Fruit fly (Drosophila melanogaster) whole organism, embryonic: ENCODE data around the gene AP-1sigma.

ENCODE experiments used
- Ada2b ChIP-seq: fragments of 200-800 bp; sonication (Bioruptor generic); IDR thresholded peaks from 2 replicates; pipeline ENCODE4 v1.3.6; 2022; ENCODE audit warnings: missing biosample characterization, missing genetic modification characterization
- Atf-2 ChIP-seq: fragments of 200-800 bp; sonication (Bioruptor generic); optimal IDR thresholded peaks from 2 replicates; lab custom pipeline; 2016; ENCODE audit warnings: missing biosample characterization, missing genetic modification characterization
- Bdp1 ChIP-seq: fragments of 200-800 bp; sonication (Bioruptor generic); optimal IDR thresholded peaks from 3 replicates; lab custom pipeline; 2016; ENCODE audit warnings: missing biosample characterization, missing genetic modification characterization
- CG10462 ChIP-seq: fragments of 200-800 bp; sonication (Bioruptor generic); optimal IDR thresholded peaks from 2 replicates; lab custom pipeline; 2016; ENCODE audit warnings: missing biosample characterization, missing genetic modification characterization
- CG10654 ChIP-seq: fragments of 200-800 bp; sonication (Bioruptor generic); optimal IDR thresholded peaks from 2 replicates; lab custom pipeline; 2016; ENCODE audit warnings: missing biosample characterization, missing genetic modification characterization
- CG12299 ChIP-seq: fragments of 200-800 bp; sonication (Bioruptor generic); optimal IDR thresholded peaks from 2 replicates; lab custom pipeline; 2018; ENCODE audit warnings: missing biosample characterization, mild to moderate bottlenecking, missing genetic modification characterization
- CG12769 ChIP-seq: fragments of 200-800 bp; sonication (Bioruptor generic); optimal IDR thresholded peaks from 2 replicates; lab custom pipeline; 2019; ENCODE audit warnings: missing biosample characterization, mild to moderate bottlenecking, missing genetic modification characterization, moderate library complexity
- CG18476 ChIP-seq: fragments of 200-800 bp; sonication (Bioruptor generic); optimal IDR thresholded peaks from 2 replicates; lab custom pipeline; 2016; ENCODE audit warnings: missing biosample characterization, mild to moderate bottlenecking, missing genetic modification characterization
- CG18599 ChIP-seq: fragments of 200-800 bp; sonication (Bioruptor generic); optimal IDR thresholded peaks from 3 replicates; lab custom pipeline; 2017; ENCODE audit warnings: missing biosample characterization, missing genetic modification characterization, mild to moderate bottlenecking, moderate library complexity, missing genetic modification reagents
- CG18764 ChIP-seq: fragments of 200-800 bp; sonication (Bioruptor generic); optimal IDR thresholded peaks from 3 replicates; lab custom pipeline; 2016; ENCODE audit warnings: missing biosample characterization, missing genetic modification characterization
- CG30403 ChIP-seq: fragments of 200-800 bp; sonication (Bioruptor generic); optimal IDR thresholded peaks from 3 replicates; lab custom pipeline; 2016; ENCODE audit warnings: missing biosample characterization, missing genetic modification characterization
- CG3065 ChIP-seq: fragments of 200-800 bp; sonication (Bioruptor generic); optimal IDR thresholded peaks from 2 replicates; lab custom pipeline; 2016; ENCODE audit warnings: missing biosample characterization, missing genetic modification characterization
- CG31388 ChIP-seq: fragments of 200-800 bp; sonication (Bioruptor generic); optimal IDR thresholded peaks from 2 replicates; lab custom pipeline; 2016; ENCODE audit warnings: missing biosample characterization, missing genetic modification characterization
- CG32532 ChIP-seq: fragments of 200-800 bp; sonication (Bioruptor generic); IDR thresholded peaks from 2 replicates; pipeline ENCODE4 v1.3.6; 2022; ENCODE audit warnings: missing biosample characterization, missing genetic modification characterization
- CG3281 ChIP-seq: fragments of 200-800 bp; sonication (Bioruptor generic); optimal IDR thresholded peaks from 3 replicates; lab custom pipeline; 2017; ENCODE audit warnings: missing biosample characterization, mild to moderate bottlenecking, missing genetic modification characterization
- CG34422 ChIP-seq: fragments of 200-800 bp; sonication (Bioruptor generic); IDR thresholded peaks from 3 replicates; pipeline ENCODE4 v1.3.6; 2022; ENCODE audit warnings: missing biosample characterization, missing genetic modification characterization
- CG4328 ChIP-seq: fragments of 200-800 bp; sonication (Bioruptor generic); optimal IDR thresholded peaks from 3 replicates; lab custom pipeline; 2017; ENCODE audit warnings: missing biosample characterization, missing genetic modification reagents, missing genetic modification characterization
- CG4820 ChIP-seq: fragments of 200-800 bp; sonication (Bioruptor generic); optimal IDR thresholded peaks from 3 replicates; lab custom pipeline; 2016; ENCODE audit warnings: missing biosample characterization, missing genetic modification characterization
- CG7745 ChIP-seq: fragments of 200-800 bp; sonication (Bioruptor generic); optimal IDR thresholded peaks from 2 replicates; lab custom pipeline; 2018; ENCODE audit warnings: missing biosample characterization, mild to moderate bottlenecking, missing genetic modification characterization, moderate library complexity
- CG7928 ChIP-seq: fragments of 200-800 bp; sonication (Bioruptor generic); optimal IDR thresholded peaks from 2 replicates; lab custom pipeline; 2017; ENCODE audit warnings: missing biosample characterization, mild to moderate bottlenecking, missing genetic modification characterization
- CG9609 ChIP-seq: fragments of 200-800 bp; sonication (Bioruptor generic); optimal IDR thresholded peaks from 3 replicates; lab custom pipeline; 2016; ENCODE audit warnings: missing biosample characterization, missing genetic modification characterization
- Chrac-16 ChIP-seq: fragments of 200-800 bp; sonication (Bioruptor generic); optimal IDR thresholded peaks from 3 replicates; lab custom pipeline; 2016; ENCODE audit warnings: missing biosample characterization, missing genetic modification characterization
- CrebB ChIP-seq: fragments of 200-800 bp; sonication (Bioruptor generic); optimal IDR thresholded peaks from 3 replicates; lab custom pipeline; 2018; ENCODE audit warnings: missing biosample characterization, mild to moderate bottlenecking, missing genetic modification characterization
- Dad ChIP-seq: fragments of 200-800 bp; sonication (Bioruptor generic); optimal IDR thresholded peaks from 3 replicates; lab custom pipeline; 2016; ENCODE audit warnings: missing biosample characterization, missing genetic modification characterization
- Dfd ChIP-seq, 2 experiments: fragments of >200 bp; optimal IDR thresholded peaks; 2 replicates each; lab custom pipeline; 2017; ENCODE audit warnings: missing biosample characterization in 2 of 2, missing genetic modification characterization in 2 of 2
- Fer2 ChIP-seq: fragments of 200-800 bp; sonication (Bioruptor generic); optimal IDR thresholded peaks from 2 replicates; lab custom pipeline; 2018; ENCODE audit warnings: missing biosample characterization, mild to moderate bottlenecking, missing genetic modification characterization, moderate library complexity
- H2.0 ChIP-seq: fragments of 200-800 bp; sonication (Bioruptor generic); IDR thresholded peaks from 2 replicates; pipeline ENCODE4 v1.3.6; 2022; ENCODE audit warnings: missing biosample characterization, missing genetic modification characterization
- Hr3 ChIP-seq: fragments of 200-800 bp; sonication (Bioruptor generic); optimal IDR thresholded peaks from 3 replicates; lab custom pipeline; 2016; ENCODE audit warnings: missing biosample characterization, missing genetic modification characterization
- MBD-R2 ChIP-seq: fragments of 200-800 bp; sonication (Bioruptor generic); IDR thresholded peaks from 2 replicates; pipeline ENCODE4 v1.3.6; 2022; ENCODE audit warnings: missing biosample characterization, missing genetic modification characterization
- Med ChIP-seq: fragments of 200-800 bp; sonication (Bioruptor generic); peaks from one replicate; lab custom pipeline; 2016; ENCODE audit warnings: missing biosample characterization, missing genetic modification characterization, mild to moderate bottlenecking, inconsistent platforms, moderate library complexity
- Meics ChIP-seq: fragments of 200-800 bp; sonication (Bioruptor generic); optimal IDR thresholded peaks from 2 replicates; lab custom pipeline; 2017; ENCODE audit warnings: missing biosample characterization, mild to moderate bottlenecking, missing genetic modification characterization
- Usf ChIP-seq: fragments of 200-800 bp; sonication (Bioruptor generic); optimal IDR thresholded peaks from 2 replicates; lab custom pipeline; 2017; ENCODE audit warnings: missing genotype, missing biosample characterization, missing genetic modification characterization
- Xrp1 ChIP-seq: fragments of 200-800 bp; sonication (Bioruptor generic); IDR thresholded peaks from 2 replicates; pipeline ENCODE4 v1.3.6; 2022; ENCODE audit warnings: missing biosample characterization, missing genetic modification characterization
- cad ChIP-seq: fragments of >200 bp; optimal IDR thresholded peaks from 2 replicates; lab custom pipeline; 2017; ENCODE audit warnings: missing biosample characterization, missing genetic modification characterization
- caup ChIP-seq: fragments of 200-800 bp; sonication (Bioruptor generic); optimal IDR thresholded peaks from 3 replicates; lab custom pipeline; 2017; ENCODE audit warnings: missing biosample characterization, mild to moderate bottlenecking, missing genetic modification characterization, moderate library complexity; ENCODE audit not compliant: severe bottlenecking
- crp ChIP-seq, 2 experiments: fragments of 200-800 bp; sonication (Bioruptor generic); optimal IDR thresholded peaks; 2 replicates in 1 of 2; 3 replicates in 1 of 2; lab custom pipeline; 2017; ENCODE audit warnings: missing biosample characterization in 2 of 2, missing genetic modification characterization in 2 of 2, mild to moderate bottlenecking in 1 of 2, moderate library complexity in 1 of 2
- danr ChIP-seq: fragments of 200-800 bp; sonication (Bioruptor generic); IDR thresholded peaks from 2 replicates; pipeline ENCODE4 v1.3.6; 2022; ENCODE audit warnings: missing biosample characterization, missing genetic modification characterization
- dimm ChIP-seq: fragments of 200-800 bp; sonication (Bioruptor generic); IDR thresholded peaks from 2 replicates; pipeline ENCODE4 v1.3.6; 2022; ENCODE audit warnings: missing biosample characterization, missing genetic modification characterization
- dysf ChIP-seq: fragments of 200-800 bp; sonication (Bioruptor generic); IDR thresholded peaks from 3 replicates; pipeline ENCODE4 v1.3.6; 2022; ENCODE audit warnings: missing biosample characterization, missing genetic modification characterization
- fd102C ChIP-seq: fragments of 200-800 bp; sonication (Bioruptor generic); optimal IDR thresholded peaks from 2 replicates; lab custom pipeline; 2018; ENCODE audit warnings: missing biosample characterization, mild to moderate bottlenecking, missing genetic modification characterization, moderate library complexity
- gsb-n ChIP-seq: fragments of 200-800 bp; sonication (Bioruptor generic); optimal IDR thresholded peaks from 3 replicates; lab custom pipeline; 2018; ENCODE audit warnings: missing biosample characterization, mild to moderate bottlenecking, missing genetic modification characterization
- nmo ChIP-seq: fragments of 200-800 bp; sonication (Bioruptor generic); optimal IDR thresholded peaks from 2 replicates; lab custom pipeline; 2018; ENCODE audit warnings: missing biosample characterization, mild to moderate bottlenecking, missing genetic modification characterization, moderate library complexity
- scrt ChIP-seq: fragments of 200-800 bp; sonication (Bioruptor generic); optimal IDR thresholded peaks from 2 replicates; lab custom pipeline; 2018; ENCODE audit warnings: missing biosample characterization, mild to moderate bottlenecking, missing genetic modification characterization, moderate library complexity
- sd ChIP-seq: fragments of 200-800 bp; sonication (Bioruptor generic); optimal IDR thresholded peaks from 3 replicates; lab custom pipeline; 2018; ENCODE audit warnings: missing biosample characterization, mild to moderate bottlenecking, missing genetic modification characterization, moderate library complexity
- seq ChIP-seq: fragments of 200-800 bp; sonication (Bioruptor generic); IDR thresholded peaks from 2 replicates; pipeline ENCODE4 v1.3.6; 2022; ENCODE audit warnings: missing biosample characterization, missing genetic modification characterization
- slou ChIP-seq: fragments of 200-800 bp; sonication (Bioruptor generic); optimal IDR thresholded peaks from 3 replicates; lab custom pipeline; 2016; ENCODE audit warnings: missing biosample characterization, missing genetic modification characterization
- stwl ChIP-seq: fragments of 200-800 bp; sonication (Bioruptor generic); optimal IDR thresholded peaks from 3 replicates; lab custom pipeline; 2018; ENCODE audit warnings: missing biosample characterization, mild to moderate bottlenecking, missing genetic modification characterization, moderate library complexity
- tgo ChIP-seq: fragments of 200-800 bp; sonication (Bioruptor generic); IDR thresholded peaks from 3 replicates; pipeline ENCODE4 v1.3.6; 2022; ENCODE audit warnings: missing biosample characterization, missing genetic modification characterization
- ttk ChIP-seq: fragments of 200-800 bp; sonication (Bioruptor generic); IDR thresholded peaks from 2 replicates; pipeline ENCODE4 v2.1.2; 2022; ENCODE audit warnings: missing biosample characterization, missing genetic modification characterization
- zfh2 ChIP-seq: fragments of 200-800 bp; sonication (Bioruptor generic); optimal IDR thresholded peaks from 2 replicates; lab custom pipeline; 2016; ENCODE audit warnings: missing biosample characterization, missing genetic modification characterization

AP-1sigma gene

DNA sequence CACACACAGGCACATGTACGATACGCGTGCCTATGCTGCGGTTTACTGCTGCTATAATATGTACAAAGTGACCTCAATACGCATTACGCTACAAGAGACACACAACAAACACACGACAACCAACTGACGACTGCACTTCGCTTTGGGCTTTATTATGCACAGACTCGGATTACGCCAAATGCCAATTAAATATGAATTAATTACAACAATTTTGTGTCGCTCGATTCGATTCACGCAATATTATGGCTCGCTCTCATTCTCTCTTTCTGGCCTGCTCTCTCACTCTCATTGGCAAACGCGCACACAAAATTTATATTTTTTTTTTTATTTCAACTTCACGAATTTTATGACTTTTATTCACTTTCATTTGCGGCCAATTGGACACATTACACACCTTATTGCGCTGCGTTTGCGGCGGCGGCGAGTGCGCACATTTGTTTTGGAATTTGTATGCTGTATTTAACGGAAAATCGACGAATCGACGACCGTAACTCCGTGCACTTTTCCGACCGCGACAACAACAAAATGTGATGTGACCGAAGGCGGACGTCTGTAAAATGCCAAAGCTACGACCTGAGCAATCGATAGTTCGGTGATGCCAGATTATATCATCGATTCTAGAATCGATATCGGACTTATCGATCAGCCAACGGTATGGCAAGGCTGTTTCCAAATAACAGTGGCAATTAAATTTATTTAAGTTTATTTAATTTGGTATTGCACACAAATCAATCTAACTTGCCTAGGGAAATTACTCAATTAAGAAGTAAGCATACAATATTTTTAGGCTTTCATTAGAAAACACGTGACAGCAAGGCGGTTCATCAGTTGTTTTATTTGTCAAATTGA is 35.7 kb upstream of the AP-1sigma start, which contains the start of the genes sba and CG31141 (continued):
- TF ChIP-seq Xrp1 (no peak), slou (no peak), CG18764 (GFP tag; lab: Kevin White, UChicago) (no peak), nmo (peak; percentile 53), Ada2b (GFP tag; lab: Robert Waterston, UW) (no peak), scrt (GFP tag; lab: Kevin White, UChicago) (no peak), CG34422 (GFP tag; lab: Robert Waterston, UW) (peak; percentile 70; the same call in 1 of the 3 replicates), stwl (peak; percentile 85), MBD-R2 (GFP tag; lab: Robert Waterston, UW) (peak; percentile 57), Fer2 (tag; lab: Kevin White, UChicago) (no peak), zfh2 (no peak), CG3065 (no peak), CrebB (peak; percentile 52), CG12769 (tag; lab: Kevin White, UChicago) (no peak), tgo (GFP tag; lab: Robert Waterston, UW) (no peak), CG10654 (GFP tag; lab: Kevin White, UChicago) (no peak), dysf (GFP tag; lab: Robert Waterston, UW) (no peak), CG31388 (GFP tag; lab: Kevin White, UChicago) (no peak), Usf (no peak), CG12299 (tag; lab: Kevin White, UChicago) (peak; percentile 50), CG18599 (GFP tag; lab: Kevin White, UChicago) (no peak), CG4820 (no peak), H2.0 (GFP tag; lab: Robert Waterston, UW) (no peak), Med (GFP tag; lab: Kevin White, UChicago) (peak; percentile 74), CG7928 (GFP tag; lab: Kevin White, UChicago) (no peak), CG4328 (GFP tag; lab: Kevin White, UChicago) (no peak), Dad (GFP tag; lab: Kevin White, UChicago) (peak; percentile 24), CG18476 (GFP tag; lab: Kevin White, UChicago) (no peak), gsb-n (tag; lab: Kevin White, UChicago) (peak; percentile 45), cad (GFP tag; lab: Kevin White, UChicago) (peak; percentile 36), Chrac-16 (GFP tag; lab: Kevin White, UChicago) (no peak), CG30403 (no peak), caup (GFP tag; lab: Kevin White, UChicago) (peak; percentile 41), CG7745 (no peak), fd102C (GFP tag; lab: Kevin White, UChicago) (no peak), Bdp1 (GFP tag; lab: Kevin White, UChicago) (no peak), Atf-2 (GFP tag; lab: Kevin White, UChicago) (no peak), CG32532 (GFP tag; lab: Robert Waterston, UW) (no peak), danr (no peak), sd (tag; lab: Kevin White, UChicago) (peak; percentile 52), Hr3 (GFP tag; lab: Kevin White, UChicago) (no peak), crp (GFP tag; optimal IDR thresholded peaks at IDR 0.05; lab: Kevin White, UChicago) (no peak), CG10462 (GFP tag; lab: Kevin White, UChicago) (peak; percentile 70), dimm (GFP tag; lab: Robert Waterston, UW) (no peak), CG3281 (no peak), Meics (GFP tag; lab: Kevin White, UChicago) (no peak), Dfd (GFP tag; optimal IDR thresholded peaks at IDR 0.05; lab: Kevin White, UChicago) (no peak), ttk (no peak), seq (GFP tag; lab: Robert Waterston, UW) (no peak), CG9609 (GFP tag; lab: Kevin White, UChicago) (no peak)
